Fruit fly (Drosophila melanogaster): ENCODE measurements around the gene CG5282.

The CG5282 gene

DNA sequence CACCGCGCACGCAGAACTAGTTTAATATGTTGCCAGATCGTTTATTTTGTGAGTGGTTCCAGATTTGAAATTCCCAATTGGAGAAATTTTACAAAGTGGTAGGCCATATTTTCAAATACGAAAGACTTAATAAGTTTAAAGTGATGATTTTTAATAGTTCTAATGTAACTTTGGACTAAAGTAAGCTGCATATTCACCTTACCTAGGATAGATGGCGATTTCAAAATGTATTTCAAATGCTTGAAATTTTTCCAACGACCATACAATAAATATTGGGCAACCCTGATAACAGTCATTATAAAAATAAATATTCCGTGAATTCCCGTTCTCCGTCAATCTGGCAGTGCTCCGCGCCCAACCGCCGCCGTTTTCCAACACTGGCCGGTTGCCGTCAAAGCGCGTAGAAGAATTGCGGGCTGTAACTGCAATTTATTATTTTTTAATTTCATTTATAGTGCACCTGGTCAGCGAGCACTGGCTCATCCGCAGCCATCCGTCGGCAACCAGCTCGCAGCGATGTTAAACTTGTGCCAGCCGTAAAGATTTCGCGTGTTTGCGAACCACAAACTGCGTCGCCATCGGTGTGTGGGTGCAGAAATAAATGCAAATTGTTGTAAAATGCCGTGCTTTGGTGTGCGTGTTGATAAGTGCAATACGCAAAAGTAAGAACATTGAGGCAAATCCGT lies 49.9 kb downstream of the CG5282 start, which contains the start of the genes Ide and RhoBTB (continued):
- TF ChIP-seq bigmax (GFP tag; optimal IDR thresholded peaks at IDR 0.05), result no peak
- peak; percentile 34; the same call in 1 of the 2 replicates for TF ChIP-seq Bgb (GFP tag; IDR thresholded peaks at IDR 0.05; ENCODE audit: partially characterized antibody)
- peak; percentile 84 for TF ChIP-seq Hsf (GFP tag; optimal IDR thresholded peaks at IDR 0.05)
- TF ChIP-seq p53 (GFP tag; optimal IDR thresholded peaks at IDR 0.05), result peak; percentile 68
- TF ChIP-seq crc (GFP tag; optimal IDR thresholded peaks at IDR 0.05), result peak; percentile 67
- TF ChIP-seq Ets65A (GFP tag), result peak; percentile 99
- TF ChIP-seq CG43689 (GFP tag; IDR thresholded peaks at IDR 0.05), result no peak
- no peak for TF ChIP-seq gem (tag; optimal IDR thresholded peaks at IDR 0.05)
- TF ChIP-seq H2.0 (GFP tag; IDR thresholded peaks at IDR 0.05), result 0 out of 2 replicates have a peak, but pooled peaks have one; percentile 41
- TF ChIP-seq MTF-1 (GFP tag; optimal IDR thresholded peaks at IDR 0.05; ENCODE audit: borderline replicate concordance), result no peak
- TF ChIP-seq Bteb2 (GFP tag; optimal IDR thresholded peaks at IDR 0.05), result peak; percentile 76
- TF ChIP-seq CG12769 (tag; optimal IDR thresholded peaks at IDR 0.05), result peak; percentile 77
- TF ChIP-seq CG18262 (tag; optimal IDR thresholded peaks at IDR 0.05), result no peak
- peak; percentile 84 for TF ChIP-seq maf-S (GFP tag; optimal IDR thresholded peaks at IDR 0.05)
- TF ChIP-seq CG11093 (GFP tag; IDR thresholded peaks at IDR 0.05), result peak; percentile 70; the same call in 1 of the 3 replicates
- TF ChIP-seq CG18764 (GFP tag; optimal IDR thresholded peaks at IDR 0.05), result no peak
- TF ChIP-seq z (GFP tag; IDR thresholded peaks at IDR 0.05), result no peak
- TF ChIP-seq BtbVII (GFP tag; optimal IDR thresholded peaks at IDR 0.05), result peak; percentile 19
- peak; percentile 79 for TF ChIP-seq CG17829 (tag; optimal IDR thresholded peaks at IDR 0.05)
- TF ChIP-seq ems (GFP tag; optimal IDR thresholded peaks at IDR 0.05), result peak; percentile 77
- TF ChIP-seq CG3407 (GFP tag; optimal IDR thresholded peaks at IDR 0.05), result peak; percentile 25
- no peak for TF ChIP-seq gce (GFP tag; IDR thresholded peaks at IDR 0.05)
- TF ChIP-seq salm (tag; optimal IDR thresholded peaks at IDR 0.05), result no peak
- TF ChIP-seq sna (GFP tag; IDR thresholded peaks at IDR 0.05; ENCODE audit: partially characterized antibody), result no peak
- no peak for TF ChIP-seq CG17568 (GFP tag; optimal IDR thresholded peaks at IDR 0.05)
- peak; percentile 75 for TF ChIP-seq CG4404 (GFP tag; IDR thresholded peaks at IDR 0.05)
- peak; percentile 51 for TF ChIP-seq MBD-R2 (GFP tag; IDR thresholded peaks at IDR 0.05)
- peak; percentile 77 for TF ChIP-seq CG9437 (GFP tag; optimal IDR thresholded peaks at IDR 0.05)
- TF ChIP-seq fru (optimal IDR thresholded peaks at IDR 0.05), result no peak
- peak; percentile 82 for TF ChIP-seq CG11456 (GFP tag; IDR thresholded peaks at IDR 0.05)
- TF ChIP-seq CG33557 (GFP tag; optimal IDR thresholded peaks at IDR 0.05), result peak; percentile 65
- TF ChIP-seq gfzf (GFP tag; optimal IDR thresholded peaks at IDR 0.05), result peak; percentile 19
- peak; percentile 86 for TF ChIP-seq Antp (GFP tag; optimal IDR thresholded peaks at IDR 0.05)
- TF ChIP-seq CG14014 (GFP tag; IDR thresholded peaks at IDR 0.05), result peak; percentile 67; the same call in 1 of the 2 replicates
- TF ChIP-seq CG3163 (GFP tag; optimal IDR thresholded peaks at IDR 0.05), result peak; percentile 77
- TF ChIP-seq CG12391 (tag; optimal IDR thresholded peaks at IDR 0.05), result peak; percentile 84
- TF ChIP-seq CG9817 (tag; optimal IDR thresholded peaks at IDR 0.05), result peak; percentile 95
- TF ChIP-seq CG4854 (GFP tag; optimal IDR thresholded peaks at IDR 0.05), result peak; percentile 55
- TF ChIP-seq Ssrp (tag; optimal IDR thresholded peaks at IDR 0.05), result peak; percentile 77
- TF ChIP-seq gsb (GFP tag; IDR thresholded peaks at IDR 0.05), result no peak
- TF ChIP-seq tna (GFP tag; IDR thresholded peaks at IDR 0.05; ENCODE audit: partially characterized antibody), result no peak; the same call in 1 of the 2 replicates
- TF ChIP-seq E2f1 (GFP tag; IDR thresholded peaks at IDR 0.05), result peak; percentile 46; the same call in 1 of the 2 replicates
- TF ChIP-seq Med (GFP tag), result peak; percentile 94
- TF ChIP-seq Taf1 (GFP tag; IDR thresholded peaks at IDR 0.05), result peak; percentile 62; the same call in 1 of the 2 replicates
- peak; percentile 85 for TF ChIP-seq CG10543 (GFP tag; optimal IDR thresholded peaks at IDR 0.05)
- no peak for TF ChIP-seq Nf-YC (tag; optimal IDR thresholded peaks at IDR 0.05)
- TF ChIP-seq Adf1 (GFP tag; IDR thresholded peaks at IDR 0.05), result peak; percentile 32; the same call in 1 of the 2 replicates
- TF ChIP-seq seq (GFP tag; IDR thresholded peaks at IDR 0.05), result peak; percentile 34; the same call in 1 of the 2 replicates
- TF ChIP-seq ato (GFP tag; IDR thresholded peaks at IDR 0.05; ENCODE audit: partially characterized antibody), result no peak
- no peak for TF ChIP-seq CG6813 (GFP tag; optimal IDR thresholded peaks at IDR 0.05)

All from whole organism, embryonic.